Fruit fly (Drosophila melanogaster) whole organism: ENCODE data around the gene CG9743.

Source experiments
- CG8478 ChIP-seq: fragments of >200 bp; optimal IDR thresholded peaks from 2 replicates; lab custom pipeline; 2018; ENCODE audit warnings: inconsistent platforms
- Dll ChIP-seq: fragments of >200 bp; optimal IDR thresholded peaks from 2 replicates; lab custom pipeline; 2017
- psq ChIP-seq: fragments of >200 bp; optimal IDR thresholded peaks from 2 replicates; lab custom pipeline; 2017
- usp ChIP-seq: fragments of >200 bp; optimal IDR thresholded peaks from 2 replicates; lab custom pipeline; 2017; ENCODE audit warnings: missing biosample characterization, missing genetic modification characterization, mixed read lengths

DNA sequence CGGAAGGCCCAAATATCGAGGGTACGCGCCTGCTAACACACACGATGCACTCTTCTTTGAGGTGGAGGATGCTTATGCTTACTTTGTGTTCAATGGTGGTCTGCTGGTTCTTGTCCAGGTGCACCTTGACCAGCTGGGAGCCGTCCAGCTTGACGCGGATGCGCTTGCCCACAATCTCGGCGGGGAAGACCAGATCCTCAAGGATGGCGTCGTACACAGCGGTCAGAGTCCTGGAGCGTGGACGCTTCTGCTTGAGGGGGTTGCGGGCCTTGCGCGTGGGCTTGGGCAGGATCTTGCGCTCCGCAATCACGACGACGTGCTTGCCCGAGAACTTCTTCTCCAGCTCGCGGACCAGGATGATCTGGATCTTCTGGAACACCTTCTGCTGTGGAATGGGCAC is 5.2 kb upstream of the CG9743 start:
- no peak for TF ChIP-seq psq (lab: Kevin White, UChicago)
- no peak for TF ChIP-seq CG8478 (lab: Kevin White, UChicago)
- TF ChIP-seq Dll: no peak
- TF ChIP-seq usp (GFP tag; lab: Kevin White, UChicago): no peak
